Fruit fly (Drosophila melanogaster): ENCODE results near the gene myd.

myd gene

DNA sequence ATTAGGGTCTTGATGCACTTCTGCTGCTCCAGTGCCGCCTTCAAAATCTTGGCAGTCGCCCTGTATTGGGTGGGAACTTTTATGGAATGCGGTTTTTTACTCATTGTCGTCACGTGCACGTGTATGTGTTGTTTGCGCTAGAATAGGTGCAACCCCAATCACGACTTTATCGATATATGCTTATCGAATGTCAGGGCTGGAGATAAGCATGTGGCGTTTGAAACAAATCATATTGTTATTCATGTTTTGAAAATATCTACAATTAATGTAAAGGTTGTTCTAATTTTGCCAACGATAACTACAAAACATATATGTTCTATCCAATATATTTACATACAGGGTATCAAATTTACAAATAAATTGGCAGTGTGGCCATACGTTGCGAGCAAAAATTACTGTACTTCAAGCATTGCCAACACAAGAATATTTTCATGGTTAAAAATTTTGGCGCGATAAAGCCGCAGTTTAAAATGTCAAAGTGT, 18.3 kb upstream of the myd start, which contains the start of the genes CG42359 and Nsun5 (continued):
- TF ChIP-seq grau (tag; optimal IDR thresholded peaks at IDR 0.05) (peak; percentile 86), ac (GFP tag; optimal IDR thresholded peaks at IDR 0.05) (no peak), tin (GFP tag; optimal IDR thresholded peaks at IDR 0.05) (peak; percentile 94), sqz (GFP tag; optimal IDR thresholded peaks at IDR 0.05) (peak; percentile 93), CG14441 (GFP tag; IDR thresholded peaks at IDR 0.05) (peak; percentile 91), Mad (GFP tag; optimal IDR thresholded peaks at IDR 0.05) (peak; percentile 84), NfI (GFP tag; optimal IDR thresholded peaks at IDR 0.05) (peak; percentile 88), CG3847 (GFP tag; IDR thresholded peaks at IDR 0.05) (peak; percentile 84), amos (GFP tag; IDR thresholded peaks at IDR 0.05; ENCODE audit: partially characterized antibody) (peak; percentile 90), ERR (GFP tag; optimal IDR thresholded peaks at IDR 0.05) (peak; percentile 89), tio (GFP tag; optimal IDR thresholded peaks at IDR 0.05) (peak; percentile 76), mam (GFP tag; optimal IDR thresholded peaks at IDR 0.05) (peak; percentile 93), ara (GFP tag; IDR thresholded peaks at IDR 0.05) (peak; percentile 89), row (GFP tag; IDR thresholded peaks at IDR 0.05) (peak; percentile 96), CG14014 (GFP tag; IDR thresholded peaks at IDR 0.05) (peak; percentile 90), CG1233 (GFP tag; optimal IDR thresholded peaks at IDR 0.05) (peak; percentile 81), trem (tag; optimal IDR thresholded peaks at IDR 0.05) (peak; percentile 95), CG11695 (GFP tag; IDR thresholded peaks at IDR 0.05) (peak; percentile 83), CG8765 (GFP tag; IDR thresholded peaks at IDR 0.05) (peak; percentile 81), CG12299 (tag; optimal IDR thresholded peaks at IDR 0.05) (peak; percentile 79), Rfx (GFP tag; IDR thresholded peaks at IDR 0.05) (peak; percentile 92), CG7839 (tag; optimal IDR thresholded peaks at IDR 0.05) (peak; percentile 83), D (optimal IDR thresholded peaks at IDR 0.05) (no peak), D (GFP tag; optimal IDR thresholded peaks at IDR 0.05) (peak; percentile 79), CG12236 (GFP tag; optimal IDR thresholded peaks at IDR 0.05) (peak; percentile 87), Sox100B (GFP tag; optimal IDR thresholded peaks at IDR 0.05) (peak; percentile 64), Vsx1 (GFP tag; optimal IDR thresholded peaks at IDR 0.05) (peak; percentile 41), ATbp (GFP tag; optimal IDR thresholded peaks at IDR 0.05) (peak; percentile 64), trh (GFP tag; optimal IDR thresholded peaks at IDR 0.05) (peak; percentile 82), en (GFP tag; optimal IDR thresholded peaks at IDR 0.05) (peak; percentile 60), CG10431 (GFP tag; optimal IDR thresholded peaks at IDR 0.05) (peak; percentile 30), salm (tag; optimal IDR thresholded peaks at IDR 0.05) (peak; percentile 75), Dbx (GFP tag; IDR thresholded peaks at IDR 0.05) (peak; percentile 94), onecut (GFP tag; IDR thresholded peaks at IDR 0.05) (peak; percentile 58), CG2129 (GFP tag; IDR thresholded peaks at IDR 0.05; ENCODE audit: partially characterized antibody) (peak; percentile 90), wor (GFP tag; IDR thresholded peaks at IDR 0.05) (peak; percentile 65), CG8359 (GFP tag; optimal IDR thresholded peaks at IDR 0.05; ENCODE audit: borderline replicate concordance) (peak; percentile 64), CG8478 (optimal IDR thresholded peaks at IDR 0.05) (no peak), Nf-YA (GFP tag; IDR thresholded peaks at IDR 0.05) (peak; percentile 84), CG1529 (GFP tag; optimal IDR thresholded peaks at IDR 0.05) (peak; percentile 75), vfl (GFP tag; optimal IDR thresholded peaks at IDR 0.05) (peak; percentile 89), HLH54F (GFP tag; optimal IDR thresholded peaks at IDR 0.05) (peak; percentile 94), CG18011 (GFP tag; optimal IDR thresholded peaks at IDR 0.05) (peak; percentile 81), tna (GFP tag; IDR thresholded peaks at IDR 0.05; ENCODE audit: partially characterized antibody) (peak; percentile 74), CG7556 (GFP tag; optimal IDR thresholded peaks at IDR 0.05) (peak; percentile 81), disco-r (GFP tag; optimal IDR thresholded peaks at IDR 0.05) (peak; percentile 76), dpn (GFP tag; optimal IDR thresholded peaks at IDR 0.05) (peak; percentile 93 to 95), psq (GFP tag; optimal IDR thresholded peaks at IDR 0.05) (peak; percentile 67), zf30C (GFP tag; optimal IDR thresholded peaks at IDR 0.05) (no peak), sug (tag; optimal IDR thresholded peaks at IDR 0.05) (peak; percentile 90), C15 (GFP tag; IDR thresholded peaks at IDR 0.05) (0 out of 3 replicates have a peak, but pooled peaks have one; percentile 34), pum (GFP tag; optimal IDR thresholded peaks at IDR 0.05) (peak; percentile 90)
